Fruit fly (Drosophila melanogaster): ENCODE measurements around the gene RPA2.

RPA2 gene

dm6 chr2L:20915224-20915623 is 10.7 kb downstream of the RPA2 start:
- TF ChIP-seq oc (tag; optimal IDR thresholded peaks at IDR 0.05) (peak; percentile 47), GATAe (GFP tag; conservative IDR thresholded peaks at IDR 0.05) (no peak), CG10209 (GFP tag; optimal IDR thresholded peaks at IDR 0.05) (peak; percentile 29), CG16863 (GFP tag; optimal IDR thresholded peaks at IDR 0.05) (no peak), CG8944 (GFP tag; optimal IDR thresholded peaks at IDR 0.05) (no peak), tup (GFP tag; optimal IDR thresholded peaks at IDR 0.05) (no peak), sens (GFP tag) (peak; percentile 90), Lhr (GFP tag; optimal IDR thresholded peaks at IDR 0.05) (no peak), zfh1 (GFP tag; IDR thresholded peaks at IDR 0.05) (peak; percentile 51; the same call in 1 of the 3 replicates), TFAM (GFP tag; optimal IDR thresholded peaks at IDR 0.05) (no peak), lilli (GFP tag; optimal IDR thresholded peaks at IDR 0.05) (peak; percentile 28), Sox102F (GFP tag; optimal IDR thresholded peaks at IDR 0.05) (peak; percentile 65), Xbp1 (GFP tag; optimal IDR thresholded peaks at IDR 0.05) (peak; percentile 53), dmrt99B (tag; optimal IDR thresholded peaks at IDR 0.05) (peak; percentile 65), Usf (GFP tag; optimal IDR thresholded peaks at IDR 0.05) (no peak), H15 (GFP tag; IDR thresholded peaks at IDR 0.05) (no peak), D19B (GFP tag; optimal IDR thresholded peaks at IDR 0.05) (no peak), Atf3 (GFP tag; optimal IDR thresholded peaks at IDR 0.05) (no peak), CG1529 (GFP tag; optimal IDR thresholded peaks at IDR 0.05) (no peak), chm (GFP tag; IDR thresholded peaks at IDR 0.05) (peak; percentile 16; the same call in 1 of the 2 replicates), CG6689 (GFP tag; IDR thresholded peaks at IDR 0.05) (peak; percentile 52; the same call in 1 of the 2 replicates), CG4404 (GFP tag; IDR thresholded peaks at IDR 0.05) (no peak), pb (GFP tag; optimal IDR thresholded peaks at IDR 0.05) (no peak), unpg (GFP tag; optimal IDR thresholded peaks at IDR 0.05) (peak; percentile 53), bsh (GFP tag; optimal IDR thresholded peaks at IDR 0.05) (peak in 1 of 2 experiments; percentile 61), repo (GFP tag; optimal IDR thresholded peaks at IDR 0.05) (no peak), hkb (optimal IDR thresholded peaks at IDR 0.05) (no peak), hkb (GFP tag; IDR thresholded peaks at IDR 0.05) (peak; percentile 51; the same call in 1 of the 2 replicates), jumu (GFP tag; optimal IDR thresholded peaks at IDR 0.05) (no peak), ap (GFP tag; IDR thresholded peaks at IDR 0.05) (no peak), stc (GFP tag; IDR thresholded peaks at IDR 0.05) (peak; percentile 46; the same call in 1 of the 2 replicates), CG34422 (GFP tag; IDR thresholded peaks at IDR 0.05) (peak; percentile 19; the same call in 1 of the 3 replicates), CG1832 (GFP tag; optimal IDR thresholded peaks at IDR 0.05) (no peak), B-H2 (GFP tag; optimal IDR thresholded peaks at IDR 0.05) (no peak), dysf (GFP tag; IDR thresholded peaks at IDR 0.05) (peak; percentile 59; the same call in 2 of the 3 replicates), HLH4C (GFP tag; IDR thresholded peaks at IDR 0.05; ENCODE audit: partially characterized antibody) (no peak), lab (GFP tag; optimal IDR thresholded peaks at IDR 0.05) (peak; percentile 71), ci (GFP tag; IDR thresholded peaks at IDR 0.05) (peak; percentile 54; the same call in 1 of the 3 replicates), trh (GFP tag; optimal IDR thresholded peaks at IDR 0.05) (no peak), CG6765 (GFP tag; optimal IDR thresholded peaks at IDR 0.05) (no peak), klu (GFP tag; IDR thresholded peaks at IDR 0.05) (0 out of 2 replicates have a peak, but pooled peaks have one; percentile 8), CG15269 (tag; optimal IDR thresholded peaks at IDR 0.05) (peak; percentile 30), seq (GFP tag; IDR thresholded peaks at IDR 0.05) (peak; percentile 62), CG10267 (tag; optimal IDR thresholded peaks at IDR 0.05) (peak; percentile 22), H2.0 (GFP tag; IDR thresholded peaks at IDR 0.05) (peak; percentile 34; the same call in 1 of the 2 replicates), kay (GFP tag; optimal IDR thresholded peaks at IDR 0.05) (peak; percentile 19), ranshi (GFP tag; IDR thresholded peaks at IDR 0.05) (0 out of 2 replicates have a peak, but pooled peaks have one; percentile 31), CG32767 (GFP tag; IDR thresholded peaks at IDR 0.05) (peak; percentile 36; the same call in 1 of the 2 replicates), CG12299 (tag; optimal IDR thresholded peaks at IDR 0.05) (no peak), Lpt (GFP tag; optimal IDR thresholded peaks at IDR 0.05) (no peak), nau (GFP tag; optimal IDR thresholded peaks at IDR 0.05) (no peak), CG10462 (GFP tag; optimal IDR thresholded peaks at IDR 0.05) (no peak)
